Worm (Caenorhabditis elegans) whole organism, L1 larva: ENCODE results near the gene clec-28.
A peak's percentile ranks its signal among the peaks of the same experiment; 100 is the strongest.

Experiments used
- F16B12.6 ChIP-seq: fragments of 150-350 bp; optimal IDR thresholded peaks from 2 replicates; lab custom pipeline; 2014; ENCODE audit warnings: missing biosample characterization, missing genetic modification characterization
- ceh-8 ChIP-seq: fragments of 200-800 bp; sonication (Bioruptor generic); optimal IDR thresholded peaks from 2 replicates; lab custom pipeline; 2018; ENCODE audit warnings: mild to moderate bottlenecking, missing genetic modification characterization, moderate library complexity, missing compliant biosample characterization
- ceh-90 ChIP-seq: sonication (generic microtip); optimal IDR thresholded peaks from 2 replicates; lab custom pipeline; 2016; ENCODE audit warnings: missing genetic modification characterization, missing compliant biosample characterization
- ces-1 ChIP-seq: fragments of 150-350 bp; optimal IDR thresholded peaks from 2 replicates; lab custom pipeline; 2014; ENCODE audit warnings: missing biosample characterization, missing genetic modification reagents, missing genetic modification characterization
- dpl-1 ChIP-seq, 3 experiments: fragments of 150-350 bp in 2 of 3; sonication (generic microtip) in 1 of 3; optimal IDR thresholded peaks; 2 replicates each; lab custom pipeline; 2014 to 2017; ENCODE audit warnings: missing biosample characterization in 3 of 3, missing genetic modification characterization in 3 of 3, missing genetic modification reagents in 3 of 3
- efl-1 ChIP-seq, 4 experiments: fragments of 150-350 bp; optimal IDR thresholded peaks in 3 of 4; peaks in 1 of 4; 1 replicate in 1 of 4; 2 replicates in 3 of 4; lab custom pipeline; 2014; ENCODE audit warnings: missing biosample characterization in 2 of 4, missing genetic modification characterization in 2 of 4, missing genetic modification reagents in 2 of 4
- elt-2 ChIP-seq: sonication (generic microtip); optimal IDR thresholded peaks from 2 replicates; lab custom pipeline; 2016; ENCODE audit warnings: missing genetic modification characterization, mild to moderate bottlenecking, inconsistent platforms, missing compliant biosample characterization, missing genetic modification reagents
- elt-3 ChIP-seq, 6 experiments: fragments of 150-350 bp in 1 of 6; sonication (generic microtip); optimal IDR thresholded peaks; 2 replicates each; lab custom pipeline; 2017 to 2018; ENCODE audit warnings: missing biosample characterization in 6 of 6, missing genetic modification characterization in 6 of 6, inconsistent platforms in 1 of 6
- ets-5 ChIP-seq: fragments of 200-800 bp; sonication (Bioruptor generic); IDR thresholded peaks from 2 replicates; pipeline ENCODE4 v1.3.6; 2022; ENCODE audit warnings: missing genetic modification characterization, missing compliant biosample characterization
- fkh-10 ChIP-seq: sonication (generic microtip); optimal IDR thresholded peaks from 2 replicates; lab custom pipeline; 2017; ENCODE audit warnings: missing biosample characterization, missing genetic modification reagents, missing genetic modification characterization
- fkh-8 ChIP-seq: sonication (generic microtip); optimal IDR thresholded peaks from 2 replicates; lab custom pipeline; 2016; ENCODE audit warnings: mild to moderate bottlenecking, missing genetic modification characterization, missing compliant biosample characterization
- fos-1 ChIP-seq: fragments of 150-350 bp; optimal IDR thresholded peaks from 2 replicates; lab custom pipeline; 2014; ENCODE audit warnings: missing biosample characterization, missing genetic modification characterization
- hpl-2 ChIP-seq: fragments of 150-350 bp; optimal IDR thresholded peaks from 2 replicates; lab custom pipeline; 2014; ENCODE audit warnings: missing biosample characterization, missing genetic modification reagents, missing genetic modification characterization
- isw-1 ChIP-seq: fragments of 200-800 bp; sonication (Bioruptor generic); IDR thresholded peaks from 2 replicates; pipeline ENCODE4 v1.3.6; 2022; ENCODE audit warnings: missing genetic modification characterization, missing compliant biosample characterization
- lin-35 ChIP-seq, 2 experiments: fragments of 150-350 bp; optimal IDR thresholded peaks; 2 replicates each; lab custom pipeline; 2014; ENCODE audit warnings: missing biosample characterization in 2 of 2, missing genetic modification characterization in 2 of 2, missing genetic modification reagents in 2 of 2
- lin-39 ChIP-seq: fragments of 150-350 bp; optimal IDR thresholded peaks from 2 replicates; lab custom pipeline; 2014; ENCODE audit warnings: missing biosample characterization, missing genetic modification reagents, missing genetic modification characterization
- mab-9 ChIP-seq: fragments of 200-800 bp; sonication (Bioruptor generic); IDR thresholded peaks from 2 replicates; pipeline ENCODE4 v1.3.6; 2022; ENCODE audit warnings: missing genetic modification reagents, missing genetic modification characterization, missing compliant biosample characterization
- mep-1 ChIP-seq: fragments of 150-350 bp; optimal IDR thresholded peaks from 2 replicates; lab custom pipeline; 2014; ENCODE audit warnings: missing biosample characterization, missing genetic modification characterization
- nhr-19 ChIP-seq: fragments of 200-800 bp; sonication (Bioruptor generic); conservative IDR thresholded peaks from 2 replicates; pipeline ENCODE4 v1.3.6; 2022; ENCODE audit warnings: missing genetic modification characterization, missing compliant biosample characterization
- nhr-77 ChIP-seq: fragments of 150-350 bp; optimal IDR thresholded peaks from 2 replicates; lab custom pipeline; 2014; ENCODE audit warnings: missing biosample characterization, missing genetic modification characterization
- nhr-90 ChIP-seq: sonication (generic microtip); optimal IDR thresholded peaks from 2 replicates; lab custom pipeline; 2016; ENCODE audit warnings: mild to moderate bottlenecking, missing genetic modification characterization, missing compliant biosample characterization; ENCODE audit not compliant: poor library complexity
- pax-3 ChIP-seq: fragments of 200-800 bp; sonication (Bioruptor generic); optimal IDR thresholded peaks from 2 replicates; lab custom pipeline; 2018; ENCODE audit warnings: mild to moderate bottlenecking, missing genetic modification characterization, moderate library complexity, missing compliant biosample characterization
- rnt-1 ChIP-seq: sonication (generic microtip); optimal IDR thresholded peaks from 2 replicates; lab custom pipeline; 2016; ENCODE audit warnings: mild to moderate bottlenecking, missing genetic modification characterization, moderate library complexity, missing compliant biosample characterization
- snu-23 ChIP-seq: sonication (generic microtip); optimal IDR thresholded peaks from 2 replicates; lab custom pipeline; 2016; ENCODE audit warnings: missing genetic modification characterization, missing compliant biosample characterization
- swsn-7 ChIP-seq: sonication (generic microtip); optimal IDR thresholded peaks from 2 replicates; lab custom pipeline; 2016; ENCODE audit warnings: missing genetic modification characterization, missing compliant biosample characterization
- unc-130 ChIP-seq: fragments of 150-350 bp; optimal IDR thresholded peaks from 2 replicates; lab custom pipeline; 2017; ENCODE audit warnings: missing biosample characterization, missing genetic modification characterization, inconsistent platforms
- unc-98 ChIP-seq: fragments of 200-800 bp; sonication (Bioruptor generic); IDR thresholded peaks from 2 replicates; pipeline ENCODE4 v1.3.6; 2022; ENCODE audit warnings: missing genetic modification characterization, missing compliant biosample characterization
- vab-15 ChIP-seq: sonication (generic microtip); optimal IDR thresholded peaks from 2 replicates; lab custom pipeline; 2017; ENCODE audit warnings: missing genotype, mild to moderate bottlenecking, missing genetic modification characterization, missing compliant biosample characterization

Gene clec-28

ce11 chrV:16871387-16871786 is 5.9 kb downstream of the clec-28 start, which contains the start of gene thn-4:
TSS of gene thn-4 (minus strand) at chrV:16871487.
- TF ChIP-seq efl-1 (optimal IDR thresholded peaks at IDR 0.05; lab: Kevin White, UChicago) (no peak), efl-1 (GFP tag; optimal IDR thresholded peaks at IDR 0.05 in 1 of 2; lab: Kevin White, UChicago) (peak in 1 of 2 experiments; percentile 24), snu-23 (no peak)

- TF ChIP-seq efl-1 (optimal IDR thresholded peaks at IDR 0.05; lab: Kevin White, UChicago) (no peak), efl-1 (GFP tag; optimal IDR thresholded peaks at IDR 0.05 in 1 of 2; lab: Kevin White, UChicago) (peak in 1 of 2 experiments; percentile 30), mab-9 (GFP tag; lab: Robert Waterston, UW) (no peak), ets-5 (GFP tag; lab: Robert Waterston, UW) (no peak)
These were observed 8.1 kb downstream of the clec-28 start, which contains the start of gene srw-23 for ce11 chrV:16873642-16874041. TSS of gene srw-23 (plus strand) at chrV:16873942.

- no peak for TF ChIP-seq nhr-19 (GFP tag; lab: Robert Waterston, UW)
- TF ChIP-seq nhr-90 (tag; lab: Kevin White, UChicago) = no peak
These were observed 9.5 kb downstream of the clec-28 start, which contains the start of gene F49A5.10 for ce11 chrV:16874966-16875365. TSS of gene F49A5.10 (plus strand) at chrV:16875266.

- no peak for TF ChIP-seq lin-39 (tag; lab: Kevin White, UChicago)
- no peak for TF ChIP-seq isw-1 (GFP tag; lab: Robert Waterston, UW)
- TF ChIP-seq mab-9 (GFP tag; lab: Robert Waterston, UW) = no peak
- no peak for TF ChIP-seq dpl-1 (GFP tag; optimal IDR thresholded peaks at IDR 0.05; lab: Kevin White, UChicago)
- no peak for TF ChIP-seq unc-98 (GFP tag; lab: Robert Waterston, UW)
- no peak for TF ChIP-seq vab-15 (tag; lab: Kevin White, UChicago)
- no peak for TF ChIP-seq F16B12.6 (tag; lab: Kevin White, UChicago)
- no peak for TF ChIP-seq unc-130 (tag; lab: Kevin White, UChicago)
- TF ChIP-seq pax-3 (tag; lab: Kevin White, UChicago) = no peak
- TF ChIP-seq nhr-77 (tag; lab: Kevin White, UChicago) = no peak
- no peak for TF ChIP-seq rnt-1
- no peak for TF ChIP-seq elt-3 (tag; optimal IDR thresholded peaks at IDR 0.05; lab: Kevin White, UChicago)
- TF ChIP-seq ceh-90 (tag; lab: Kevin White, UChicago) = no peak
- no peak for TF ChIP-seq fkh-10 (GFP tag; lab: Kevin White, UChicago)
- no peak for TF ChIP-seq swsn-7
- no peak for TF ChIP-seq efl-1 (optimal IDR thresholded peaks at IDR 0.05; lab: Kevin White, UChicago)
- no peak for TF ChIP-seq efl-1 (GFP tag; optimal IDR thresholded peaks at IDR 0.05 in 1 of 2; lab: Kevin White, UChicago)
- TF ChIP-seq ceh-8 = no peak
- no peak for TF ChIP-seq hpl-2
These were observed 14.0 kb downstream of the clec-28 start for ce11 chrV:16879532-16879931.

DNA sequence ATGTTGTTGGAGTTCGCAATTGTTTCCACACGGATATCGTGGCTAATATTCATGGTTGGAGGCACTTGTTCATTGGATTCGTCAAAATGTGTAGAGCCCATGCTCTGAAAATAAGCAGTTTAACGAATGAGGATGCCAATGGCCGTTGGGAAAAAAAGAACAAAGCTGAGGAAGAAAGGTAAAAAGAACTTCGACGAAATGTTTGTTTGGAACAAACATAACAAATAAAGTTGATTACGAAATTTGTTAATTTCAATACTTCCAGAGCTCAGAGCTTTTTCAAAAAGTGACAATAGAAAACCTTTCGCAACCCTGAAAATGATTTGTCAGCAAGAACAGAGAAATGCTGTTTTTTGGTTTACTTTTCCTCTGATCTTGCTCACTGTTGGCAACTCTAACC is 14.6 kb downstream of the clec-28 start, which contains the start of gene F09C6.3:
F09C6.3 (minus strand) TSS at position 101 of the 400 bp plus-strand sequence.
- TF ChIP-seq mep-1 = no peak
- TF ChIP-seq ces-1 (GFP tag; lab: Kevin White, UChicago) = no peak
- no peak for TF ChIP-seq lin-35 (GFP tag; optimal IDR thresholded peaks at IDR 0.05; lab: Kevin White, UChicago)
- no peak for TF ChIP-seq vab-15 (tag; lab: Kevin White, UChicago)
- TF ChIP-seq snu-23 = no peak
- TF ChIP-seq unc-130 (tag; lab: Kevin White, UChicago) = no peak
- TF ChIP-seq, all 84 proteins: peak for 0

DNA sequence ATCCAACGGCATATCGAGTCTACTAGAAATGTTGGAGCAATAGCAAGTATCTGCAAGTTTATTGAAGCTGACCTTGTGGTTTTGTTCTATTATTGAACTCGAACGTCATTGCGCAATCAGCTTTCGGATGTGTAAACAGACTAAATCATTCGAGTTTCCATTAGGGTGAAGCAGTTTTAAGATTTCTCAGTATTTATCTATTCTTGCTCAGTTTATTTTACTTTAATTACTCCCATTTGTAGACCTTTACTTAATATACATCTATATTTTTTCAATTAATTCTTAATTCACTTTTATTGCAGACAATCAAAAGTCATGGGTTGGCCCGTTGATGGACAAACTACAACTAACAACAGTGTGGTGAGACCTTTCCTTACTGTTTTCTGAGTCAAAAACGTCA is 15.2 kb downstream of the clec-28 start, which contains the start of gene F09C6.14:
F09C6.14 (plus strand) TSS at position 301 of the 400 bp plus-strand sequence.
- TF ChIP-seq fos-1 (tag; lab: Kevin White, UChicago) (no peak), elt-2 (tag; lab: Kevin White, UChicago) (no peak), fkh-8 (no peak), isw-1 (GFP tag; lab: Robert Waterston, UW) (no peak)
